Worm (Caenorhabditis elegans) whole organism, L3 larva: ENCODE measurements around the gene srh-73.

Source experiments
- ceh-82 ChIP-seq: fragments of 150-350 bp; optimal IDR thresholded peaks from 2 replicates; lab custom pipeline; 2014; ENCODE audit warnings: missing biosample characterization, missing genetic modification characterization
- elt-1 ChIP-seq: fragments of 150-350 bp; optimal IDR thresholded peaks from 2 replicates; lab custom pipeline; 2014; ENCODE audit warnings: missing biosample characterization, missing genetic modification characterization
- nfya-1 ChIP-seq: sonication (generic microtip); optimal IDR thresholded peaks from 2 replicates; lab custom pipeline; 2017; ENCODE audit warnings: missing genetic modification characterization, mild to moderate bottlenecking, missing compliant biosample characterization, antibody characterized with exemption, moderate library complexity; ENCODE audit not compliant: insufficient read depth
- unc-62 ChIP-seq: fragments of 150-350 bp; sonication (generic microtip); optimal IDR thresholded peaks from 4 replicates; lab custom pipeline; 2014; ENCODE audit warnings: missing biosample characterization, missing genetic modification reagents, missing genetic modification characterization

- TF ChIP-seq elt-1 (tag; lab: Kevin White, UChicago) (no peak), ceh-82 (tag; lab: Kevin White, UChicago) (no peak), nfya-1 (tag; lab: Kevin White, UChicago) (no peak), unc-62 (no peak)
These were observed 2.7 kb downstream of the srh-73 start, which contains the start of gene srh-69 for ce11 chrII:12514620-12515019.
